Worm (Caenorhabditis elegans): ENCODE measurements around the gene acs-22.

ce11 chrX:8945011-8945410 is 14.0 kb downstream of the acs-22 start:
- TF ChIP-seq xbp-1 (tag; optimal IDR thresholded peaks at IDR 0.05) (no peak), ceh-82 (tag; optimal IDR thresholded peaks at IDR 0.05) (no peak), nhr-84 (tag; optimal IDR thresholded peaks at IDR 0.05) (no peak), zag-1 (tag; optimal IDR thresholded peaks at IDR 0.05) (no peak), isw-1 (GFP tag; IDR thresholded peaks at IDR 0.05) (no peak), snu-23 (GFP tag; optimal IDR thresholded peaks at IDR 0.05) (no peak), unc-30 (tag; optimal IDR thresholded peaks at IDR 0.05) (no peak), sox-4 (tag; optimal IDR thresholded peaks at IDR 0.05) (no peak), nhr-76 (tag; optimal IDR thresholded peaks at IDR 0.05) (no peak), dpl-1 (GFP tag; optimal IDR thresholded peaks at IDR 0.05) (no peak), snpc-4 (tag; optimal IDR thresholded peaks at IDR 0.05) (no peak), egl-27 (tag; optimal IDR thresholded peaks at IDR 0.05) (no peak), fkh-10 (GFP tag; optimal IDR thresholded peaks at IDR 0.05) (no peak)
